Worm (Caenorhabditis elegans) whole organism, late embryonic: ENCODE data around the gene mac-1.

Experiments used
- ceh-48 ChIP-seq: sonication (generic microtip); optimal IDR thresholded peaks from 2 replicates; lab custom pipeline; 2016; ENCODE audit warnings: missing genetic modification characterization, inconsistent platforms, missing compliant biosample characterization
- ceh-9 ChIP-seq: sonication (generic microtip); optimal IDR thresholded peaks from 2 replicates; lab custom pipeline; 2016; ENCODE audit warnings: mild to moderate bottlenecking, missing genetic modification characterization, inconsistent platforms, missing compliant biosample characterization
- dve-1 ChIP-seq: sonication (generic microtip); optimal IDR thresholded peaks from 2 replicates; lab custom pipeline; 2017; ENCODE audit warnings: antibody characterized with exemption, mild to moderate bottlenecking, missing genetic modification characterization, missing compliant biosample characterization
- pag-3 ChIP-seq: sonication (generic microtip); optimal IDR thresholded peaks from 2 replicates; lab custom pipeline; 2016; ENCODE audit warnings: missing compliant biosample characterization, missing genetic modification characterization, borderline replicate concordance
- pqm-1 ChIP-seq: sonication (generic microtip); optimal IDR thresholded peaks from 2 replicates; lab custom pipeline; 2016; ENCODE audit warnings: missing genetic modification characterization, missing compliant biosample characterization
- sox-2 ChIP-seq: fragments of 200-800 bp; sonication (Bioruptor generic); IDR thresholded peaks from 2 replicates; pipeline ENCODE4 v1.3.6; 2022; ENCODE audit warnings: missing genetic modification reagents, missing genetic modification characterization, missing compliant biosample characterization
- sox-4 ChIP-seq: sonication (generic microtip); optimal IDR thresholded peaks from 2 replicates; lab custom pipeline; 2017; ENCODE audit warnings: mild to moderate bottlenecking, missing genetic modification characterization, inconsistent platforms, missing compliant biosample characterization
- tbx-2 ChIP-seq: sonication (generic microtip); optimal IDR thresholded peaks from 2 replicates; lab custom pipeline; 2016; ENCODE audit warnings: missing genetic modification characterization, missing compliant biosample characterization
- unc-3 ChIP-seq, 2 experiments: fragments of 200-800 bp in 1 of 2; sonication (Bioruptor generic) in 1 of 2; sonication (generic microtip) in 1 of 2; conservative IDR thresholded peaks in 1 of 2; optimal IDR thresholded peaks in 1 of 2; 2 replicates each; pipeline versions ENCODE4 v1.3.6 to Lab custom; 2016 to 2022; ENCODE audit warnings: missing compliant biosample characterization in 2 of 2, missing genetic modification characterization in 2 of 2, missing genetic modification reagents in 1 of 2
- unc-42 ChIP-seq: sonication (generic microtip); optimal IDR thresholded peaks from 2 replicates; lab custom pipeline; 2016; ENCODE audit warnings: missing genotype, missing genetic modification characterization, missing compliant biosample characterization
- unc-55 ChIP-seq: sonication (generic microtip); optimal IDR thresholded peaks from 2 replicates; lab custom pipeline; 2017; ENCODE audit warnings: missing biosample characterization, missing genetic modification reagents, missing genetic modification characterization

ce11 chrII:13293502-13293901 lies 27.2 kb downstream of the mac-1 start:
- TF ChIP-seq sox-4 (tag; lab: Kevin White, UChicago) (no peak), unc-42 (no peak), dve-1 (no peak), unc-3 (GFP tag; conservative IDR thresholded peaks at IDR 0.05; lab: Robert Waterston, UW) (no peak), unc-3 (tag; optimal IDR thresholded peaks at IDR 0.05; lab: Kevin White, UChicago) (no peak), pqm-1 (tag; lab: Kevin White, UChicago) (no peak), ceh-9 (tag; lab: Kevin White, UChicago) (no peak), sox-2 (no peak), tbx-2 (tag; lab: Kevin White, UChicago) (no peak), pag-3 (no peak), ceh-48 (no peak), unc-55 (GFP tag; lab: Kevin White, UChicago) (no peak)
